Worm (Caenorhabditis elegans) whole organism, L3 larva: ENCODE results near the gene F23A7.3.
"Not testable (repeated sequence)": the region's sequence is repeated elsewhere in the genome, so short reads cannot be mapped to it uniquely, and the experiment has no call there.

ENCODE experiments used
- R02D3.7 ChIP-seq: fragments of 150-350 bp; optimal IDR thresholded peaks from 2 replicates; lab custom pipeline; 2014; ENCODE audit warnings: missing biosample characterization, missing genetic modification characterization
- ZK546.5 ChIP-seq: sonication (generic microtip); optimal IDR thresholded peaks from 2 replicates; lab custom pipeline; 2017; ENCODE audit warnings: missing biosample characterization, missing genetic modification characterization
- ceh-28 ChIP-seq: fragments of 150-350 bp; optimal IDR thresholded peaks from 2 replicates; lab custom pipeline; 2014; ENCODE audit warnings: missing biosample characterization, missing genetic modification reagents, missing genetic modification characterization
- ceh-9 ChIP-seq: sonication (generic microtip); optimal IDR thresholded peaks from 2 replicates; lab custom pipeline; 2018; ENCODE audit warnings: missing biosample characterization, missing genetic modification characterization
- daf-12 ChIP-seq: fragments of 150-350 bp; optimal IDR thresholded peaks from 2 replicates; lab custom pipeline; 2014; ENCODE audit warnings: missing biosample characterization, missing genetic modification reagents, missing genetic modification characterization
- elt-2 ChIP-seq: sonication (generic microtip); optimal IDR thresholded peaks from 2 replicates; lab custom pipeline; 2016; ENCODE audit warnings: missing genetic modification reagents, mild to moderate bottlenecking, missing genetic modification characterization, missing compliant biosample characterization
- elt-3 ChIP-seq, 3 experiments: fragments of 150-350 bp in 1 of 3; sonication (generic microtip) in 2 of 3; optimal IDR thresholded peaks; 2 replicates in 2 of 3; 4 replicates in 1 of 3; lab custom pipeline; 2014 to 2017; ENCODE audit warnings: missing biosample characterization in 3 of 3, missing genetic modification characterization in 3 of 3
- fkh-10 ChIP-seq: sonication (generic microtip); optimal IDR thresholded peaks from 2 replicates; lab custom pipeline; 2017; ENCODE audit warnings: missing biosample characterization, missing genetic modification reagents, missing genetic modification characterization
- fkh-2 ChIP-seq: fragments of 150-350 bp; optimal IDR thresholded peaks from 2 replicates; lab custom pipeline; 2014; ENCODE audit warnings: missing biosample characterization, missing genetic modification reagents, missing genetic modification characterization
- fos-1 ChIP-seq: fragments of 150-350 bp; optimal IDR thresholded peaks from 2 replicates; lab custom pipeline; 2014; ENCODE audit warnings: missing biosample characterization, missing genetic modification characterization
- hmg-11 ChIP-seq: sonication (generic microtip); optimal IDR thresholded peaks from 2 replicates; lab custom pipeline; 2016; ENCODE audit warnings: missing genetic modification characterization, missing compliant biosample characterization
- jun-1 ChIP-seq: fragments of 150-350 bp; optimal IDR thresholded peaks from 2 replicates; lab custom pipeline; 2014; ENCODE audit warnings: missing biosample characterization, missing genetic modification reagents, missing genetic modification characterization
- lin-15B ChIP-seq: fragments of 150-350 bp; optimal IDR thresholded peaks from 2 replicates; lab custom pipeline; 2014; ENCODE audit warnings: missing biosample characterization, missing genetic modification characterization
- lin-39 ChIP-seq: fragments of 150-350 bp; optimal IDR thresholded peaks from 2 replicates; lab custom pipeline; 2018; ENCODE audit warnings: missing biosample characterization, missing genetic modification reagents, missing genetic modification characterization
- lsy-12 ChIP-seq: sonication (generic microtip); optimal IDR thresholded peaks from 2 replicates; lab custom pipeline; 2016; ENCODE audit warnings: mild to moderate bottlenecking, missing genetic modification characterization, missing compliant biosample characterization
- mdl-1 ChIP-seq: fragments of 150-350 bp; optimal IDR thresholded peaks from 2 replicates; lab custom pipeline; 2014; ENCODE audit warnings: missing biosample characterization, missing genetic modification characterization
- nfya-1 ChIP-seq: sonication (generic microtip); optimal IDR thresholded peaks from 2 replicates; lab custom pipeline; 2017; ENCODE audit warnings: missing genetic modification characterization, mild to moderate bottlenecking, missing compliant biosample characterization, antibody characterized with exemption, moderate library complexity; ENCODE audit not compliant: insufficient read depth
- nhr-11 ChIP-seq: fragments of 150-350 bp; optimal IDR thresholded peaks from 2 replicates; lab custom pipeline; 2014; ENCODE audit warnings: missing biosample characterization, missing genetic modification characterization
- nhr-12 ChIP-seq: fragments of 150-350 bp; optimal IDR thresholded peaks from 2 replicates; lab custom pipeline; 2014; ENCODE audit warnings: missing biosample characterization, missing genetic modification characterization
- nhr-23 ChIP-seq: fragments of 150-350 bp; optimal IDR thresholded peaks from 2 replicates; lab custom pipeline; 2014; ENCODE audit warnings: missing biosample characterization, missing genetic modification reagents, missing genetic modification characterization
- nhr-25 ChIP-seq: sonication (generic microtip); optimal IDR thresholded peaks from 2 replicates; lab custom pipeline; 2017; ENCODE audit warnings: missing biosample characterization, missing genetic modification characterization
- nhr-28 ChIP-seq: fragments of 150-350 bp; optimal IDR thresholded peaks from 2 replicates; lab custom pipeline; 2014; ENCODE audit warnings: missing biosample characterization, missing genetic modification characterization
- nhr-43 ChIP-seq: sonication (generic microtip); optimal IDR thresholded peaks from 2 replicates; lab custom pipeline; 2016; ENCODE audit warnings: mild to moderate bottlenecking, missing genetic modification characterization, missing compliant biosample characterization; ENCODE audit not compliant: poor library complexity, severe bottlenecking
- nhr-77 ChIP-seq: fragments of 150-350 bp; optimal IDR thresholded peaks from 2 replicates; lab custom pipeline; 2014; ENCODE audit warnings: missing biosample characterization, missing genetic modification characterization
- pha-4 ChIP-seq: fragments of 150-350 bp; optimal IDR thresholded peaks from 2 replicates; lab custom pipeline; 2014; ENCODE audit warnings: missing biosample characterization, missing genetic modification reagents, missing genetic modification characterization
- pqm-1 ChIP-seq: fragments of 150-350 bp; optimal IDR thresholded peaks from 2 replicates; lab custom pipeline; 2017; ENCODE audit warnings: missing biosample characterization, missing genetic modification characterization, inconsistent platforms
- snpc-4 ChIP-seq: fragments of 150-350 bp; optimal IDR thresholded peaks from 2 replicates; lab custom pipeline; 2014; ENCODE audit warnings: missing biosample characterization, missing genetic modification characterization
- tbx-2 ChIP-seq: sonication (generic microtip); optimal IDR thresholded peaks from 2 replicates; lab custom pipeline; 2016; ENCODE audit warnings: mild to moderate bottlenecking, missing genetic modification characterization, missing compliant biosample characterization
- unc-39 ChIP-seq: sonication (generic microtip); optimal IDR thresholded peaks from 4 replicates; lab custom pipeline; 2017; ENCODE audit warnings: missing biosample characterization, missing genetic modification characterization
- unc-62 ChIP-seq: fragments of 150-350 bp; sonication (generic microtip); optimal IDR thresholded peaks from 4 replicates; lab custom pipeline; 2014; ENCODE audit warnings: missing biosample characterization, missing genetic modification reagents, missing genetic modification characterization
- ztf-11 ChIP-seq: fragments of 150-350 bp; optimal IDR thresholded peaks from 2 replicates; lab custom pipeline; 2014; ENCODE audit warnings: missing biosample characterization, missing genetic modification characterization
- ztf-4 ChIP-seq: fragments of 150-350 bp; optimal IDR thresholded peaks from 2 replicates; lab custom pipeline; 2014; ENCODE audit warnings: missing biosample characterization, missing genetic modification characterization

F23A7.3 gene

ce11 chrX:16210518-16210917 is 9.3 kb upstream of the F23A7.3 start, which contains the start of gene R11.4:
R11.4 (minus strand) TSS chrX:16210618.
- TF ChIP-seq fkh-10 (no peak), lin-15B (no peak), jun-1 (tag; lab: Kevin White, UChicago) (no peak), nhr-12 (tag; lab: Kevin White, UChicago) (no peak), pqm-1 (tag; lab: Kevin White, UChicago) (no peak), unc-39 (tag; lab: Kevin White, UChicago) (no peak), R02D3.7 (tag; lab: Kevin White, UChicago) (no peak), elt-3 (tag; optimal IDR thresholded peaks at IDR 0.05; lab: Kevin White, UChicago) (no peak), nhr-25 (tag; lab: Kevin White, UChicago) (no peak)

ce11 chrX:16212306-16212705 is 7.5 kb upstream of the F23A7.3 start, which contains the start of gene F23A7.4:
F23A7.4 (plus strand) TSS chrX:16212606.
- TF ChIP-seq nhr-12 (tag; lab: Kevin White, UChicago); daf-12; fkh-2: not testable (repeated sequence)

DNA sequence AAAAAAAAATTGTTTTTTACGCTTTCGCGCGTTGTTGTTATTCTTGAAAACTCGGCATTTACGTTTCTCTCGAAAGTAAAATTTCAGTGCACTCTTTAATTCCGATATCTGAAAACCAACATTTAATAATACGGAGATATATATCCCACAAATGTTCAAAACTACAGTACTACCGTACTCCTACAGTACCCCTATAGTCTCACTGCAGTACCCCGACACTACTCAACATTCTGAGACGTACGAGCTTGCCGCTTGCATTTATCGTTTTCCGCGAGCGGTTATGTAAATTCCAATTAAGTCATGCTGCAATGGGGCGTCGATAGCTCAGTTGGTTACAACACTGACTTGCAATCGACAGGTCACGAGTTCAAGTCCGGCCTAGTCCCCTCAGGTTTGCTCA is 6.7 kb upstream of the F23A7.3 start, which contains the start of gene F23A7.8:
TSS of gene F23A7.8 (plus strand) at position 301 of the 400 bp plus-strand sequence.
- TF ChIP-seq ceh-28, nhr-77, ztf-11 (tag; lab: Kevin White, UChicago): not testable (repeated sequence)
- TF ChIP-seq, all 47 proteins: peak for 0; not testable (repeated sequence) for 47

DNA sequence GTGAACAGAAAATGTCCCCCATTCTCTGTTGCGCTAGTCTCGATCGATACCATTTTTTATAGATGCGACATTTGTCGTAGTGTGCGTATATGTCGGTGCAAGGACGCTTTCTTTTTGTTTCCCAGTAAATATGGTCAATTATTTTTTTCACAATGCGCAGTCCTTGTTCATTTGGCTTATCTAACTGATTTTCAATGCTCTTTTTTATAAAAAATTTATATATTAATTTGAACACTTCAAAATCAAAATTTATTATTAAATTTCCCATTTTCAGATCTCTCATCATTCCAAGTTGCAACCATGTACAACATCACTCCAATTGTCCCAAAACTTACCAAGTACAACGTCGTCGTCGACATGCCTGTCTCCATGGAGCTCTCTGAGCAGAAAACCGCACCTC is 2.7 kb upstream of the F23A7.3 start, which contains the start of gene F23A7.1:
TSS of gene F23A7.1 (plus strand) at position 301 of the 400 bp plus-strand sequence.
- TF ChIP-seq unc-62 (GFP tag; lab: Kevin White, UChicago), result no peak

DNA sequence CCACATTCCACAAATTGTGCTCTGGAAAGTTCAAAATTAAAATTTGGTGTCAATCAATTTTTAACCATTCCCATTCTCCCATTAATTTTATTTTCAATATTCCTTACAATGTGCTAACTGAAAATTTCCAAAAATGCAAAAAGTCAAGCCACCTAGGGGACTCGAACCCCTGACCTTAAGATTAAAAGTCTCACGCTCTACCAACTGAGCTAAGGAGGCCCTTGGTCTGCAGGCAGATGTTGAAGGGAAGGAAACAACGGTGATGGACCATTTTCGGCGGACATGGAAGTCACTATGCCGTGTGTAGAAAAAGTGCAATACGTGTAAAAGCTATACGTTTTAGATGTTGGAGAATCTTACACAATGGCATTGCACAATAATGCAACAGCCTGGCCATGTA is 2.1 kb upstream of the F23A7.3 start:
- TF ChIP-seq nhr-28 (no peak), ztf-11 (tag; lab: Kevin White, UChicago) (no peak), snpc-4 (no peak), nhr-43 (no peak)

DNA sequence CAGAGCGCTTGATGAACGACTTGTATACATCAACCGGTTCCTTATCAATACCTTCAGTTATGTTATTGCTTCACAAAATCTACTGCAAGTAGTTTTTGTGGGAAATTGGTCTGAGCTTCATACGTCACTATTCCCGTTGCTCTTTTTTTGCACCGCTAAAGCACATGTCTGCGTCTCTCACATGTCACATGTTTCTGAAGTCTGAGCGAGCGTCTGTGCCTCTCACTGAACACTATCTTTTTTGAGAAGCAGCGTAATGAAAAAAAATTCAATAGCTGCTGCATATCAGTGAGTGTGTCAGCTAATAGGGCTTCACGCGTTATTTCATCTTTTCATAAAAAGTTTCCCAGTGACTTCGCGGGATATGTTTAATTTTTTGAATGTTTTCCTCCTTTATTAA is 1.5 kb upstream of the F23A7.3 start:
- TF ChIP-seq tbx-2 (tag; lab: Kevin White, UChicago) (no peak), ztf-4 (no peak), pha-4 (peak; percentile 59), hmg-11 (peak; percentile 29), nhr-11 (no peak), ceh-9 (tag; lab: Kevin White, UChicago) (no peak), fos-1 (no peak), lsy-12 (tag; lab: Kevin White, UChicago) (no peak), snpc-4 (no peak), nfya-1 (tag; lab: Kevin White, UChicago) (peak; percentile 60), daf-12 (no peak), elt-3 (tag; optimal IDR thresholded peaks at IDR 0.05; lab: Kevin White, UChicago) (no peak), fkh-10 (peak; percentile 56), elt-2 (tag; lab: Kevin White, UChicago) (peak; percentile 33), nhr-77 (tag; lab: Kevin White, UChicago) (no peak), pqm-1 (tag; lab: Kevin White, UChicago) (peak; percentile 4), lin-15B (no peak), nhr-23 (tag; lab: Kevin White, UChicago) (no peak), ztf-11 (tag; lab: Kevin White, UChicago) (no peak), ZK546.5 (tag; lab: Kevin White, UChicago) (no peak), mdl-1 (tag; lab: Kevin White, UChicago) (no peak), nhr-43 (no peak), lin-39 (tag; lab: Kevin White, UChicago) (peak; percentile 61)
